Worm (Caenorhabditis elegans): Measurements from ENCODE around the gene C03B8.3.

The C03B8.3 gene

ce11 chrIII:7711495-7711894 lies 614 bp upstream of the C03B8.3 start:
- TF ChIP-seq sea-2 (GFP tag; optimal IDR thresholded peaks at IDR 0.05) (no peak), nhr-28 (tag; optimal IDR thresholded peaks at IDR 0.05) (no peak), nhr-76 (tag; optimal IDR thresholded peaks at IDR 0.05) (no peak), fkh-10 (GFP tag; optimal IDR thresholded peaks at IDR 0.05) (no peak), unc-39 (tag; optimal IDR thresholded peaks at IDR 0.05) (no peak), tbx-2 (tag; optimal IDR thresholded peaks at IDR 0.05) (no peak), ztf-4 (tag; optimal IDR thresholded peaks at IDR 0.05) (no peak), pha-4 (tag; optimal IDR thresholded peaks at IDR 0.05) (no peak), fkh-2 (tag; optimal IDR thresholded peaks at IDR 0.05) (no peak)

ce11 chrIII:7716550-7716949 lies 4.4 kb downstream of the C03B8.3 start:
- no peak for TF ChIP-seq ceh-28 (tag; optimal IDR thresholded peaks at IDR 0.05)
- TF ChIP-seq R02D3.7 (tag; optimal IDR thresholded peaks at IDR 0.05): no peak
- TF ChIP-seq pqm-1 (tag; optimal IDR thresholded peaks at IDR 0.05): no peak
- TF ChIP-seq pha-4 (tag; optimal IDR thresholded peaks at IDR 0.05): no peak
- no peak for TF ChIP-seq skn-1 (tag; optimal IDR thresholded peaks at IDR 0.05)
- no peak for TF ChIP-seq nhr-76 (tag; optimal IDR thresholded peaks at IDR 0.05)
- TF ChIP-seq zag-1 (tag; optimal IDR thresholded peaks at IDR 0.05): no peak
- no peak for TF ChIP-seq fkh-2 (tag; optimal IDR thresholded peaks at IDR 0.05)
- TF ChIP-seq unc-62 (GFP tag; optimal IDR thresholded peaks at IDR 0.05): no peak
- TF ChIP-seq egl-27 (tag; optimal IDR thresholded peaks at IDR 0.05): no peak
- TF ChIP-seq nhr-11 (tag; optimal IDR thresholded peaks at IDR 0.05): no peak
- no peak for TF ChIP-seq daf-12 (tag; optimal IDR thresholded peaks at IDR 0.05)

ce11 chrIII:7718318-7718717 lies 6.2 kb downstream of the C03B8.3 start:
- TF ChIP-seq nhr-12 (tag; optimal IDR thresholded peaks at IDR 0.05): no peak
- peak; percentile 3 for TF ChIP-seq skn-1 (tag; optimal IDR thresholded peaks at IDR 0.05)
- no peak for TF ChIP-seq lsy-12 (tag; optimal IDR thresholded peaks at IDR 0.05)
- peak; percentile 1 for TF ChIP-seq R02D3.7 (tag; optimal IDR thresholded peaks at IDR 0.05)
- no peak for TF ChIP-seq fos-1 (tag; optimal IDR thresholded peaks at IDR 0.05)
- peak; percentile 37 for TF ChIP-seq jun-1 (tag; optimal IDR thresholded peaks at IDR 0.05)
- TF ChIP-seq pha-4 (tag; optimal IDR thresholded peaks at IDR 0.05): peak; percentile 87
- peak; percentile 27 for TF ChIP-seq lin-39 (tag; optimal IDR thresholded peaks at IDR 0.05)
- peak; percentile 86 for TF ChIP-seq nhr-23 (tag; optimal IDR thresholded peaks at IDR 0.05)
- TF ChIP-seq unc-62 (GFP tag; optimal IDR thresholded peaks at IDR 0.05): peak; percentile 15
- TF ChIP-seq elt-2 (tag; optimal IDR thresholded peaks at IDR 0.05): peak; percentile 80
- TF ChIP-seq egl-5 (tag; optimal IDR thresholded peaks at IDR 0.05): peak; percentile 54
- TF ChIP-seq nfya-1 (tag; optimal IDR thresholded peaks at IDR 0.05; ENCODE audit: insufficient read depth): peak; percentile 76
- peak; percentile 40 for TF ChIP-seq nhr-43 (tag; optimal IDR thresholded peaks at IDR 0.05; ENCODE audit: poor library complexity, severe bottlenecking)
- peak; percentile 76 for TF ChIP-seq pqm-1 (tag; optimal IDR thresholded peaks at IDR 0.05)
- peak; percentile 80 for TF ChIP-seq lin-15B (tag; optimal IDR thresholded peaks at IDR 0.05)
- TF ChIP-seq ZK546.5 (tag; optimal IDR thresholded peaks at IDR 0.05): no peak
- peak; percentile 81 for TF ChIP-seq snpc-4 (tag; optimal IDR thresholded peaks at IDR 0.05)
- TF ChIP-seq unc-39 (tag; optimal IDR thresholded peaks at IDR 0.05): no peak
- TF ChIP-seq ztf-11 (tag; optimal IDR thresholded peaks at IDR 0.05): no peak
- peak; percentile 90 for TF ChIP-seq nhr-76 (tag; optimal IDR thresholded peaks at IDR 0.05)
- TF ChIP-seq nhr-25 (tag; optimal IDR thresholded peaks at IDR 0.05): peak; percentile 64

ce11 chrIII:7719364-7719936 lies 7.3 kb downstream of the C03B8.3 start, which contains the start of gene ncl-1:
Gene ncl-1 (plus strand): TSS chrIII:7719729.
- peak; percentile 36 for TF ChIP-seq ama-1 (optimal IDR thresholded peaks at IDR 0.05)
- TF ChIP-seq pha-4 (tag; optimal IDR thresholded peaks at IDR 0.05): peak; percentile 57
- no peak for TF ChIP-seq nhr-28 (tag; optimal IDR thresholded peaks at IDR 0.05)
- no peak for TF ChIP-seq nhr-25 (tag; optimal IDR thresholded peaks at IDR 0.05)

ce11 chrIII:7720861-7721260 lies 8.8 kb downstream of the C03B8.3 start:
- no peak for TF ChIP-seq mml-1 (tag; optimal IDR thresholded peaks at IDR 0.05)
- TF ChIP-seq nhr-76 (tag; optimal IDR thresholded peaks at IDR 0.05): no peak
- TF ChIP-seq mdl-1 (tag; optimal IDR thresholded peaks at IDR 0.05): peak; percentile 20
- TF ChIP-seq pha-4 (tag; optimal IDR thresholded peaks at IDR 0.05): peak; percentile 24
- TF ChIP-seq hmg-11 (tag; optimal IDR thresholded peaks at IDR 0.05): peak; percentile 1
- peak; percentile 82 for TF ChIP-seq lin-39 (tag; optimal IDR thresholded peaks at IDR 0.05)
- no peak for TF ChIP-seq elt-2 (tag; optimal IDR thresholded peaks at IDR 0.05)
- TF ChIP-seq snpc-4 (tag; optimal IDR thresholded peaks at IDR 0.05): no peak
- TF ChIP-seq ama-1 (optimal IDR thresholded peaks at IDR 0.05): peak; percentile 70
- TF ChIP-seq fkh-10 (GFP tag; optimal IDR thresholded peaks at IDR 0.05): peak; percentile 42
- no peak for TF ChIP-seq nhr-28 (tag; optimal IDR thresholded peaks at IDR 0.05)
- peak; percentile 2 for TF ChIP-seq elt-1 (tag; optimal IDR thresholded peaks at IDR 0.05)
- no peak for TF ChIP-seq tbx-2 (tag; optimal IDR thresholded peaks at IDR 0.05)
- peak; percentile 99 for TF ChIP-seq nfya-1 (tag; optimal IDR thresholded peaks at IDR 0.05; ENCODE audit: insufficient read depth)
- TF ChIP-seq nhr-11 (tag; optimal IDR thresholded peaks at IDR 0.05): peak; percentile 5
- TF ChIP-seq elt-3 (tag; optimal IDR thresholded peaks at IDR 0.05): no peak
- no peak for TF ChIP-seq ceh-9 (tag; optimal IDR thresholded peaks at IDR 0.05)
- peak; percentile 33 for TF ChIP-seq lin-15B (tag; optimal IDR thresholded peaks at IDR 0.05)

Data from whole organism, L3 larva.